Worm (Caenorhabditis elegans) whole organism, midembryonic: ENCODE measurements around the gene acr-15.

Experiments
- T22C8.4 ChIP-seq: fragments of 200-800 bp; sonication (Bioruptor generic); IDR thresholded peaks from 2 replicates; pipeline ENCODE4 v1.3.6; 2022; ENCODE audit warnings: missing genetic modification characterization, missing compliant biosample characterization
- med-1 ChIP-seq: sonication (generic microtip); optimal IDR thresholded peaks from 2 replicates; lab custom pipeline; 2017; ENCODE audit warnings: missing genetic modification characterization, mild to moderate bottlenecking, missing compliant biosample characterization, antibody characterized with exemption, missing genetic modification reagents; ENCODE audit not compliant: insufficient read depth
- tab-1 ChIP-seq: fragments of 200-800 bp; sonication (Bioruptor generic); IDR thresholded peaks from 2 replicates; pipeline ENCODE4 v1.3.6; 2022; ENCODE audit warnings: missing genetic modification characterization, missing compliant biosample characterization

DNA sequence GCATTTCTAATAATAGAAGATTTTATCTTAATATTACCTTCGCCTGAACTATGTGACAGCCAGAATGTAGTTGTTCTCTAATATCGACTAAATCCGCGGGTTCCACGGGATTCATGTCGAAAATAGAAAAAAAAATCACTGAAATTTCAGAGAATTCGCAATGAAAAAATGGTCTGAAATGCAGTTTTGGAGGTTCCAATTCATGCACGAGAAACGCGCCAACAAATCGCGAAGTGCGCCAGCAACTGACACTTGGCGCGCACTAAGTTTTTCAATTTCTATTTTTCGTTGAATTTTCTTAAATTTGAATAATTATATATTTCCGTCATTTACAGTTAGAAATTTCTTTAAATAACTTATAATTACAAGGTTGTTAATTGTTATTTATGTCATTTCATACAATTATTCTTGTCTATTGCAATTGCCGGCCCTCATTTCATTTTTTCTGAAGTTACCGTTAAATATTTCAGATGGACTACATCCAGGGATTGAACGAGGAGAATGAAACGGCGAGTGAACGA, 17.4 kb downstream of the acr-15 start, which contains the start of the genes F25G6.9 and symk-1:
- no peak for TF ChIP-seq tab-1 (GFP tag; lab: Robert Waterston, UW)
- TF ChIP-seq T22C8.4 (GFP tag; lab: Robert Waterston, UW): no peak
- no peak for TF ChIP-seq med-1 (GFP tag; lab: Kevin White, UChicago)
